Worm (Caenorhabditis elegans) whole organism, L3 larva: ENCODE results near the gene C13C4.6.

ENCODE experiments used
- R02D3.7 ChIP-seq: fragments of 150-350 bp; optimal IDR thresholded peaks from 2 replicates; lab custom pipeline; 2014; ENCODE audit warnings: missing biosample characterization, missing genetic modification characterization
- ZK546.5 ChIP-seq: sonication (generic microtip); optimal IDR thresholded peaks from 2 replicates; lab custom pipeline; 2017; ENCODE audit warnings: missing biosample characterization, missing genetic modification characterization
- ama-1 ChIP-seq: fragments of 150-350 bp; optimal IDR thresholded peaks from 2 replicates; lab custom pipeline; 2018
- ceh-16 ChIP-seq: sonication (generic microtip); optimal IDR thresholded peaks from 2 replicates; lab custom pipeline; 2017; ENCODE audit warnings: missing biosample characterization, missing genetic modification characterization
- ceh-28 ChIP-seq: fragments of 150-350 bp; optimal IDR thresholded peaks from 2 replicates; lab custom pipeline; 2014; ENCODE audit warnings: missing biosample characterization, missing genetic modification reagents, missing genetic modification characterization
- ceh-9 ChIP-seq: sonication (generic microtip); optimal IDR thresholded peaks from 2 replicates; lab custom pipeline; 2018; ENCODE audit warnings: missing biosample characterization, missing genetic modification characterization
- daf-12 ChIP-seq: fragments of 150-350 bp; optimal IDR thresholded peaks from 2 replicates; lab custom pipeline; 2014; ENCODE audit warnings: missing biosample characterization, missing genetic modification reagents, missing genetic modification characterization
- egl-27 ChIP-seq: sonication (generic microtip); optimal IDR thresholded peaks from 4 replicates; lab custom pipeline; 2017; ENCODE audit warnings: missing biosample characterization, missing genetic modification reagents, missing genetic modification characterization
- egl-5 ChIP-seq: fragments of 150-350 bp; optimal IDR thresholded peaks from 2 replicates; lab custom pipeline; 2017; ENCODE audit warnings: missing biosample characterization, missing genetic modification reagents, missing genetic modification characterization, inconsistent platforms
- elt-1 ChIP-seq: fragments of 150-350 bp; optimal IDR thresholded peaks from 2 replicates; lab custom pipeline; 2014; ENCODE audit warnings: missing biosample characterization, missing genetic modification characterization
- elt-2 ChIP-seq: sonication (generic microtip); optimal IDR thresholded peaks from 2 replicates; lab custom pipeline; 2016; ENCODE audit warnings: missing genetic modification reagents, mild to moderate bottlenecking, missing genetic modification characterization, missing compliant biosample characterization
- elt-3 ChIP-seq, 3 experiments: fragments of 150-350 bp in 1 of 3; sonication (generic microtip) in 2 of 3; optimal IDR thresholded peaks; 2 replicates in 2 of 3; 4 replicates in 1 of 3; lab custom pipeline; 2014 to 2017; ENCODE audit warnings: missing biosample characterization in 3 of 3, missing genetic modification characterization in 3 of 3
- eor-1 ChIP-seq, 2 experiments: fragments of 150-350 bp; optimal IDR thresholded peaks; 2 replicates each; lab custom pipeline; 2014 to 2018; ENCODE audit warnings: missing biosample characterization in 2 of 2, missing genetic modification characterization in 2 of 2
- fkh-10 ChIP-seq: sonication (generic microtip); optimal IDR thresholded peaks from 2 replicates; lab custom pipeline; 2017; ENCODE audit warnings: missing biosample characterization, missing genetic modification reagents, missing genetic modification characterization
- hmg-11 ChIP-seq: sonication (generic microtip); optimal IDR thresholded peaks from 2 replicates; lab custom pipeline; 2016; ENCODE audit warnings: missing genetic modification characterization, missing compliant biosample characterization
- jun-1 ChIP-seq: fragments of 150-350 bp; optimal IDR thresholded peaks from 2 replicates; lab custom pipeline; 2014; ENCODE audit warnings: missing biosample characterization, missing genetic modification reagents, missing genetic modification characterization
- lin-15B ChIP-seq: fragments of 150-350 bp; optimal IDR thresholded peaks from 2 replicates; lab custom pipeline; 2014; ENCODE audit warnings: missing biosample characterization, missing genetic modification characterization
- lin-39 ChIP-seq: fragments of 150-350 bp; optimal IDR thresholded peaks from 2 replicates; lab custom pipeline; 2018; ENCODE audit warnings: missing biosample characterization, missing genetic modification reagents, missing genetic modification characterization
- mdl-1 ChIP-seq: fragments of 150-350 bp; optimal IDR thresholded peaks from 2 replicates; lab custom pipeline; 2014; ENCODE audit warnings: missing biosample characterization, missing genetic modification characterization
- nhr-23 ChIP-seq: fragments of 150-350 bp; optimal IDR thresholded peaks from 2 replicates; lab custom pipeline; 2014; ENCODE audit warnings: missing biosample characterization, missing genetic modification reagents, missing genetic modification characterization
- nhr-25 ChIP-seq: sonication (generic microtip); optimal IDR thresholded peaks from 2 replicates; lab custom pipeline; 2017; ENCODE audit warnings: missing biosample characterization, missing genetic modification characterization
- nhr-43 ChIP-seq: sonication (generic microtip); optimal IDR thresholded peaks from 2 replicates; lab custom pipeline; 2016; ENCODE audit warnings: mild to moderate bottlenecking, missing genetic modification characterization, missing compliant biosample characterization; ENCODE audit not compliant: poor library complexity, severe bottlenecking
- nhr-67 ChIP-seq: fragments of 150-350 bp; optimal IDR thresholded peaks from 2 replicates; lab custom pipeline; 2014; ENCODE audit warnings: missing biosample characterization, missing genetic modification characterization
- nhr-77 ChIP-seq: fragments of 150-350 bp; optimal IDR thresholded peaks from 2 replicates; lab custom pipeline; 2014; ENCODE audit warnings: missing biosample characterization, missing genetic modification characterization
- pha-4 ChIP-seq: fragments of 150-350 bp; optimal IDR thresholded peaks from 2 replicates; lab custom pipeline; 2014; ENCODE audit warnings: missing biosample characterization, missing genetic modification reagents, missing genetic modification characterization
- pqm-1 ChIP-seq: fragments of 150-350 bp; optimal IDR thresholded peaks from 2 replicates; lab custom pipeline; 2017; ENCODE audit warnings: missing biosample characterization, missing genetic modification characterization, inconsistent platforms
- sea-2 ChIP-seq: fragments of 150-350 bp; sonication (generic microtip); optimal IDR thresholded peaks from 4 replicates; lab custom pipeline; 2014; ENCODE audit warnings: missing biosample characterization, missing genetic modification reagents, missing genetic modification characterization
- skn-1 ChIP-seq: fragments of 150-350 bp; optimal IDR thresholded peaks from 2 replicates; lab custom pipeline; 2014; ENCODE audit warnings: missing biosample characterization, missing genetic modification characterization
- snpc-4 ChIP-seq: fragments of 150-350 bp; optimal IDR thresholded peaks from 2 replicates; lab custom pipeline; 2014; ENCODE audit warnings: missing biosample characterization, missing genetic modification characterization
- unc-39 ChIP-seq: sonication (generic microtip); optimal IDR thresholded peaks from 4 replicates; lab custom pipeline; 2017; ENCODE audit warnings: missing biosample characterization, missing genetic modification characterization
- zag-1 ChIP-seq: fragments of 150-350 bp; optimal IDR thresholded peaks from 2 replicates; lab custom pipeline; 2014; ENCODE audit warnings: missing biosample characterization, missing genetic modification characterization
- ztf-4 ChIP-seq: fragments of 150-350 bp; optimal IDR thresholded peaks from 2 replicates; lab custom pipeline; 2014; ENCODE audit warnings: missing biosample characterization, missing genetic modification characterization

C13C4.6 gene

ce11 chrV:12085867-12086634, 35.3 kb upstream of the C13C4.6 start:
- TF ChIP-seq pqm-1 (tag; lab: Kevin White, UChicago) (peak; percentile 48), R02D3.7 (tag; lab: Kevin White, UChicago) (peak; percentile 25), unc-39 (tag; lab: Kevin White, UChicago) (no peak), ceh-16 (tag; lab: Kevin White, UChicago) (no peak), elt-3 (tag; optimal IDR thresholded peaks at IDR 0.05; lab: Kevin White, UChicago) (peak; percentile 54 to 91 (median 58)), pha-4 (tag; lab: Kevin White, UChicago) (peak; percentile 43), elt-2 (tag; lab: Kevin White, UChicago) (peak; percentile 57), ceh-28 (tag; lab: Kevin White, UChicago) (peak; percentile 11)

DNA sequence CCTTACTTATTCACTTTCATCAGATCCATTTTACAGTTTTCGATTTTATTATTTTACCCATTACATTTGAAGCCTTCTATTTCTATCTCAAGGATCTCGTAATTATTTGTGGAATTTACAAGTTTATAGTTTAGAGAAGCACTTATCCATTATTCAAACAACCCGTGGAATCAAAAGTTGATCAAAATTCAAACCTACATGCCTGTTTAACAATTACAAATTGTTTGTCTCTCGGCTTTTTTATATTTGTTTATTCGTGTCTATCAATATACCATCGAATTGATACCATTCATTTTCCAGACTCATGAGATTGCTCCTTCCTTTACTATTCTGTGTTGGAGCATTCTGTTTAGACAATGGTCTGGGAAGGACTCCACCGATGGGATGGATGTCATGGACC, 34.4 kb upstream of the C13C4.6 start, which contains the start of gene gana-1:
gana-1 (plus strand) TSS at position 301 of the 400 bp plus-strand sequence.
- TF ChIP-seq ZK546.5 (tag; lab: Kevin White, UChicago), result no peak

DNA sequence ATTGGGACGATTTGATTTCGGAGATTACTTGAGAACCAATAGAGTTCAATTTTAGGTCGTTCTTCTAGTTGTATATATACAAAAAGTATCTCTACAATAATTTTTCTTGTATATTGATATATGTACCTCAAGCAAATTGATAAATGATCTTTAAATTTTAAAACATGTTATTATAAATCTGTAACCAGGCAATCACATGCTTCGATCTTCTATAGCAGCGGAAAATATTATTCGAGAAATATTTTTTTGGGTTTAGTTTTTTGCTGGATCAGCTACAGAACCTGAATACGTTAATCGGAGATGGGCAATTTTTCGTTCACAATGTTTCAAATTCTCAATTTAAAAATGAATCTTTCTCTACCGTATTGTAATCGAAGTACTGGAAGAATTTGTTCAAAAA, 32.6 kb upstream of the C13C4.6 start, which contains the start of gene R07B7.12:
R07B7.12 (plus strand) TSS at position 301 of the 400 bp plus-strand sequence.
- TF ChIP-seq nhr-25 (tag; lab: Kevin White, UChicago), result no peak
- no peak for TF ChIP-seq unc-39 (tag; lab: Kevin White, UChicago)
- no peak for TF ChIP-seq ztf-4 (tag; lab: Kevin White, UChicago)
- no peak for TF ChIP-seq elt-1 (tag; lab: Kevin White, UChicago)
- no peak for TF ChIP-seq ZK546.5 (tag; lab: Kevin White, UChicago)

DNA sequence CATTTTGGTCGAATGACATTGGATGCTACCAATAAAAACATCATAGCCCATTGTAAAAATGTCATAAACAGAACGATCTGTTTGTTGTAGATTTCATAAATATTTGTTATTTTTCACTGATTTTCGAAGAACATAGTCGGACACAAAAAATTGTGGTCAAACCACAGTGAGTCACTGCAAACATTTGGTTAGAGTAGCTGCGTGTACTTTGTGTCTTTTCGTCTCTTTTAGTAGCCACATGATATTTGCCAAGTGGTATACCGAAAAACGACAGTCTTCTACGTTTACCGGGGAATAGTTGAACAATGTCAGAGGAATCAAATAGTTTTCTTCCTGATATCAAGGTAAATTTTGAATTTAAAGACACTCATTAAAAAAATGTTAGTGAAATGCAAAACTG, 29.6 kb upstream of the C13C4.6 start, which contains the start of gene nhr-206:
nhr-206 (plus strand) TSS at position 248 of the 400 bp plus-strand sequence.
- peak; percentile 53 for TF ChIP-seq jun-1 (tag; lab: Kevin White, UChicago)
- no peak for TF ChIP-seq lin-39 (tag; lab: Kevin White, UChicago)
- peak; percentile 87 for TF ChIP-seq pha-4 (tag; lab: Kevin White, UChicago)
- TF ChIP-seq pqm-1 (tag; lab: Kevin White, UChicago), result peak; percentile 70
- peak; percentile 59 for TF ChIP-seq elt-2 (tag; lab: Kevin White, UChicago)

ce11 chrV:12094030-12094429, 27.3 kb upstream of the C13C4.6 start, which contains the start of gene nhr-208:
Gene nhr-208 (plus strand): TSS chrV:12094317.
- peak; percentile 16 for TF ChIP-seq elt-2 (tag; lab: Kevin White, UChicago)
- peak; percentile 52 for TF ChIP-seq pqm-1 (tag; lab: Kevin White, UChicago)
- TF ChIP-seq lin-39 (tag; lab: Kevin White, UChicago), result no peak

ce11 chrV:12095865-12096264, 25.5 kb upstream of the C13C4.6 start, which contains the start of gene nhr-207:
Gene nhr-207 (plus strand): TSS chrV:12096146.
- TF ChIP-seq lin-15B (tag; lab: Kevin White, UChicago) (no peak), eor-1 (tag; optimal IDR thresholded peaks at IDR 0.05; lab: Kevin White, UChicago) (no peak), ceh-16 (tag; lab: Kevin White, UChicago) (no peak), skn-1 (tag; lab: Kevin White, UChicago) (no peak), jun-1 (tag; lab: Kevin White, UChicago) (peak; percentile 8), daf-12 (no peak), lin-39 (tag; lab: Kevin White, UChicago) (no peak), pha-4 (tag; lab: Kevin White, UChicago) (peak; percentile 87), elt-2 (tag; lab: Kevin White, UChicago) (peak; percentile 26), pqm-1 (tag; lab: Kevin White, UChicago) (peak; percentile 89), elt-1 (tag; lab: Kevin White, UChicago) (no peak), nhr-23 (tag; lab: Kevin White, UChicago) (no peak), nhr-77 (tag; lab: Kevin White, UChicago) (no peak), egl-5 (tag; lab: Kevin White, UChicago) (no peak)

- no peak for TF ChIP-seq ceh-28 (tag; lab: Kevin White, UChicago)
Observed at ce11 chrV:12098123-12098522, 23.3 kb upstream of the C13C4.6 start, which contains the start of gene nhr-209. Gene nhr-209 (plus strand): TSS chrV:12098149.

- TF ChIP-seq pha-4 (tag; lab: Kevin White, UChicago), result peak; percentile 75
- no peak for TF ChIP-seq mdl-1 (tag; lab: Kevin White, UChicago)
- TF ChIP-seq ceh-9 (tag; lab: Kevin White, UChicago), result no peak
- no peak for TF ChIP-seq egl-27 (tag; lab: Kevin White, UChicago)
- TF ChIP-seq ceh-16 (tag; lab: Kevin White, UChicago), result no peak
- TF ChIP-seq elt-2 (tag; lab: Kevin White, UChicago), result peak; percentile 23
- TF ChIP-seq ama-1, result no peak
- peak; percentile 25 for TF ChIP-seq pqm-1 (tag; lab: Kevin White, UChicago)
- no peak for TF ChIP-seq nhr-43 (tag; lab: Kevin White, UChicago)
- no peak for TF ChIP-seq zag-1 (tag; lab: Kevin White, UChicago)
- TF ChIP-seq lin-39 (tag; lab: Kevin White, UChicago), result no peak
- no peak for TF ChIP-seq fkh-10
- TF ChIP-seq hmg-11 (tag; lab: Kevin White, UChicago), result peak; percentile 25
- no peak for TF ChIP-seq nhr-67 (tag; lab: Kevin White, UChicago)
- TF ChIP-seq sea-2 (GFP tag; lab: Kevin White, UChicago), result no peak
- no peak for TF ChIP-seq unc-39 (tag; lab: Kevin White, UChicago)
- peak; percentile 32 for TF ChIP-seq snpc-4
- TF ChIP-seq ceh-28 (tag; lab: Kevin White, UChicago), result peak; percentile 42
Observed at ce11 chrV:12100794-12101343, 20.5 kb upstream of the C13C4.6 start, which contains the start of gene nhr-154. Gene nhr-154 (plus strand): TSS chrV:12101293.
